Worm (Caenorhabditis elegans) whole organism, late embryonic: ENCODE results near the gene ttc-36.
A peak's percentile ranks its signal among the peaks of the same experiment; 100 is the strongest.

Experiments
- F13H6.1 ChIP-seq: sonication (generic microtip); optimal IDR thresholded peaks from 2 replicates; lab custom pipeline; 2016; ENCODE audit warnings: missing genetic modification characterization, missing compliant biosample characterization
- T23F11.4 ChIP-seq: fragments of 200-800 bp; sonication (Bioruptor generic); optimal IDR thresholded peaks from 2 replicates; lab custom pipeline; 2018; ENCODE audit warnings: mild to moderate bottlenecking, missing genetic modification characterization, missing compliant biosample characterization
- ama-1 ChIP-seq: fragments of 150-350 bp; optimal IDR thresholded peaks from 2 replicates; lab custom pipeline; 2014
- ceh-18 ChIP-seq: sonication (generic microtip); optimal IDR thresholded peaks from 2 replicates; lab custom pipeline; 2016; ENCODE audit warnings: missing genetic modification characterization, missing compliant biosample characterization
- ceh-19 ChIP-seq: fragments of 200-800 bp; sonication (Bioruptor generic); optimal IDR thresholded peaks from 2 replicates; lab custom pipeline; 2018; ENCODE audit warnings: mild to moderate bottlenecking, missing genetic modification characterization, missing compliant biosample characterization
- ceh-2 ChIP-seq: sonication (generic microtip); optimal IDR thresholded peaks from 2 replicates; lab custom pipeline; 2016; ENCODE audit warnings: missing genotype, missing genetic modification characterization, missing compliant biosample characterization
- ceh-31 ChIP-seq: sonication (generic microtip); optimal IDR thresholded peaks from 2 replicates; lab custom pipeline; 2016; ENCODE audit warnings: missing genetic modification characterization, missing compliant biosample characterization
- ceh-34 ChIP-seq: sonication (generic microtip); optimal IDR thresholded peaks from 2 replicates; lab custom pipeline; 2016; ENCODE audit warnings: mild to moderate bottlenecking, missing genetic modification characterization, missing compliant biosample characterization
- ceh-45 ChIP-seq: fragments of 200-800 bp; sonication (Bioruptor generic); IDR thresholded peaks from 2 replicates; pipeline ENCODE4 v1.3.6; 2022; ENCODE audit warnings: missing genetic modification reagents, missing genetic modification characterization, missing compliant biosample characterization
- ceh-6 ChIP-seq: fragments of 200-800 bp; sonication (Bioruptor generic); optimal IDR thresholded peaks from 2 replicates; lab custom pipeline; 2018; ENCODE audit warnings: mild to moderate bottlenecking, missing genetic modification characterization, missing compliant biosample characterization
- ceh-9 ChIP-seq: sonication (generic microtip); optimal IDR thresholded peaks from 2 replicates; lab custom pipeline; 2016; ENCODE audit warnings: mild to moderate bottlenecking, missing genetic modification characterization, inconsistent platforms, missing compliant biosample characterization
- dve-1 ChIP-seq: sonication (generic microtip); optimal IDR thresholded peaks from 2 replicates; lab custom pipeline; 2017; ENCODE audit warnings: antibody characterized with exemption, mild to moderate bottlenecking, missing genetic modification characterization, missing compliant biosample characterization
- elt-2 ChIP-seq: sonication (generic microtip); optimal IDR thresholded peaks from 2 replicates; lab custom pipeline; 2016; ENCODE audit warnings: missing genetic modification reagents, missing genetic modification characterization, missing compliant biosample characterization
- eyg-1 ChIP-seq: sonication (generic microtip); optimal IDR thresholded peaks from 2 replicates; lab custom pipeline; 2016; ENCODE audit warnings: missing genotype, missing genetic modification characterization, missing compliant biosample characterization
- gmeb-2 ChIP-seq: sonication (generic microtip); optimal IDR thresholded peaks from 2 replicates; lab custom pipeline; 2016; ENCODE audit warnings: missing genetic modification characterization, inconsistent platforms, missing compliant biosample characterization
- hlh-13 ChIP-seq: fragments of 200-800 bp; sonication (Bioruptor generic); optimal IDR thresholded peaks from 2 replicates; lab custom pipeline; 2018; ENCODE audit warnings: mild to moderate bottlenecking, missing genetic modification characterization, missing compliant biosample characterization
- hlh-15 ChIP-seq: sonication (generic microtip); optimal IDR thresholded peaks from 2 replicates; lab custom pipeline; 2016; ENCODE audit warnings: missing genetic modification characterization, missing compliant biosample characterization
- hlh-30 ChIP-seq: sonication (generic microtip); optimal IDR thresholded peaks from 2 replicates; lab custom pipeline; 2017; ENCODE audit warnings: antibody characterized with exemption, missing genetic modification characterization, missing compliant biosample characterization; ENCODE audit not compliant: insufficient read depth
- hlh-6 ChIP-seq: sonication (generic microtip); optimal IDR thresholded peaks from 2 replicates; lab custom pipeline; 2016; ENCODE audit warnings: missing genotype, missing genetic modification characterization, missing compliant biosample characterization
- hlh-8 ChIP-seq: sonication (generic microtip); optimal IDR thresholded peaks from 2 replicates; lab custom pipeline; 2016; ENCODE audit warnings: missing genotype, missing genetic modification characterization, missing compliant biosample characterization
- lin-11 ChIP-seq: fragments of 200-800 bp; sonication (Bioruptor generic); optimal IDR thresholded peaks from 2 replicates; lab custom pipeline; 2018; ENCODE audit warnings: mild to moderate bottlenecking, missing genetic modification characterization, missing compliant biosample characterization
- npax-4 ChIP-seq: sonication (generic microtip); optimal IDR thresholded peaks from 2 replicates; lab custom pipeline; 2016; ENCODE audit warnings: missing genetic modification characterization, missing compliant biosample characterization
- odd-2 ChIP-seq: sonication (generic microtip); optimal IDR thresholded peaks from 2 replicates; lab custom pipeline; 2017; ENCODE audit warnings: antibody characterized with exemption, mild to moderate bottlenecking, missing genetic modification characterization, missing compliant biosample characterization
- pag-3 ChIP-seq: sonication (generic microtip); optimal IDR thresholded peaks from 2 replicates; lab custom pipeline; 2016; ENCODE audit warnings: missing compliant biosample characterization, missing genetic modification characterization, borderline replicate concordance
- pha-2 ChIP-seq: sonication (generic microtip); optimal IDR thresholded peaks from 2 replicates; lab custom pipeline; 2017; ENCODE audit warnings: mild to moderate bottlenecking, missing genetic modification characterization, missing compliant biosample characterization
- pqm-1 ChIP-seq: sonication (generic microtip); optimal IDR thresholded peaks from 2 replicates; lab custom pipeline; 2016; ENCODE audit warnings: missing genetic modification characterization, missing compliant biosample characterization
- pros-1 ChIP-seq: fragments of 150-350 bp; optimal IDR thresholded peaks from 2 replicates; lab custom pipeline; 2014; ENCODE audit warnings: missing biosample characterization, missing genetic modification reagents, missing genetic modification characterization
- rnt-1 ChIP-seq: sonication (generic microtip); optimal IDR thresholded peaks from 2 replicates; lab custom pipeline; 2016; ENCODE audit warnings: missing genetic modification characterization, missing compliant biosample characterization
- sdc-2 ChIP-seq: sonication (generic microtip); optimal IDR thresholded peaks from 2 replicates; lab custom pipeline; 2016; ENCODE audit warnings: missing genotype, missing genetic modification characterization, missing compliant biosample characterization
- sox-2 ChIP-seq: fragments of 200-800 bp; sonication (Bioruptor generic); IDR thresholded peaks from 2 replicates; pipeline ENCODE4 v1.3.6; 2022; ENCODE audit warnings: missing genetic modification reagents, missing genetic modification characterization, missing compliant biosample characterization
- sox-4 ChIP-seq: sonication (generic microtip); optimal IDR thresholded peaks from 2 replicates; lab custom pipeline; 2017; ENCODE audit warnings: mild to moderate bottlenecking, missing genetic modification characterization, inconsistent platforms, missing compliant biosample characterization
- tbx-2 ChIP-seq: sonication (generic microtip); optimal IDR thresholded peaks from 2 replicates; lab custom pipeline; 2016; ENCODE audit warnings: missing genetic modification characterization, missing compliant biosample characterization
- tbx-7 ChIP-seq: sonication (generic microtip); optimal IDR thresholded peaks from 2 replicates; lab custom pipeline; 2016; ENCODE audit warnings: missing genotype, missing genetic modification characterization, missing compliant biosample characterization
- ttx-3 ChIP-seq: sonication (generic microtip); optimal IDR thresholded peaks from 2 replicates; lab custom pipeline; 2016; ENCODE audit warnings: missing genetic modification reagents, missing genetic modification characterization, missing compliant biosample characterization
- unc-3 ChIP-seq, 2 experiments: fragments of 200-800 bp in 1 of 2; sonication (Bioruptor generic) in 1 of 2; sonication (generic microtip) in 1 of 2; conservative IDR thresholded peaks in 1 of 2; optimal IDR thresholded peaks in 1 of 2; 2 replicates each; pipeline versions ENCODE4 v1.3.6 to Lab custom; 2016 to 2022; ENCODE audit warnings: missing compliant biosample characterization in 2 of 2, missing genetic modification characterization in 2 of 2, missing genetic modification reagents in 1 of 2
- unc-42 ChIP-seq: sonication (generic microtip); optimal IDR thresholded peaks from 2 replicates; lab custom pipeline; 2016; ENCODE audit warnings: missing genotype, missing genetic modification characterization, missing compliant biosample characterization
- unc-55 ChIP-seq: sonication (generic microtip); optimal IDR thresholded peaks from 2 replicates; lab custom pipeline; 2017; ENCODE audit warnings: missing biosample characterization, missing genetic modification reagents, missing genetic modification characterization
- zip-5 ChIP-seq: sonication (generic microtip); optimal IDR thresholded peaks from 2 replicates; lab custom pipeline; 2016; ENCODE audit warnings: missing genetic modification characterization, missing compliant biosample characterization

ttc-36 gene

DNA sequence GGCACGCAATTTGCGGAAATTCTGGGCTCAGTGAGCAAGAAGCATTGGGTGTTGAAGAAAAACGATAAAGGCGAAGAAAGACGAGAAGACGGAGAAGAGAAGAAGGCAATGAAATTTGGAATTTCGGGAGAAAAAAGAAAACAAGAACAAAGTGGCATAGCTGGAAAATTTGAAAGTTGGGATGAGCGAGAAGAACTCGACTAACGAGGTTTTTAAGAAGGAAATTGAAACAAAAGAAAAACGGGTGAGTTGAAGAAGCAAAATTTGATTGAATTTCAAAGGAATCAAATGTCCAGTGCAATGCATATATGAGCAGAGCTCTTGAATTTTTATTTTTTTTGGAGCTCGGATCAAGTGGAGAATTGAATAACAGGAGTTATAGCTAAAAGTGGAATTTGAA is 8.2 kb upstream of the ttc-36 start:
- TF ChIP-seq ceh-6 (GFP tag; lab: Kevin White, UChicago) (no peak), elt-2 (no peak), tbx-7 (no peak), unc-42 (peak; percentile 91), unc-3 (GFP tag; conservative IDR thresholded peaks at IDR 0.05; lab: Robert Waterston, UW) (no peak), unc-3 (tag; optimal IDR thresholded peaks at IDR 0.05; lab: Kevin White, UChicago) (no peak), ceh-34 (tag; lab: Kevin White, UChicago) (no peak)

DNA sequence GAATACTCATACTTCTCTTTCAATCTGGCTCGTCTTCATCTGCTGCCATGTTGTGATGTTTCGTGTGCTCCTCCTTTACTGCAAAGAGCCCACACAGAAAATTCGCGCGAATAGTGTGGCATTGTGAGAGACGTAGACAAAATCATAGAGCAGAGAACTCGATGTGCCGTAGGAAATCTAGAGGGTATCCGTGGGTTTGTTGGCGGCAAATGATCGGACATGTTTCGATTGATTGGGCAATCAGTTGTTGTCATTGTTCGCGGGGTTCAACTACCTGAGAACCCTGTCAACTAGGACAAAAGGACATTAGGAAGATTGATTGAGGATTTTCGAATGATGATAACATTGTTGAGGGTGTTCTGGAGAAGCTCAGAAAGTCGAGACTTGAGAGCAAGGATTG is 4.9 kb upstream of the ttc-36 start:
- TF ChIP-seq sdc-2 (tag; lab: Kevin White, UChicago) (no peak), hlh-6 (tag; lab: Kevin White, UChicago) (no peak), hlh-30 (no peak), pros-1 (tag; lab: Kevin White, UChicago) (no peak), unc-55 (GFP tag; lab: Kevin White, UChicago) (peak; percentile 93), rnt-1 (tag; lab: Kevin White, UChicago) (peak; percentile 35), sox-2 (GFP tag; lab: Robert Waterston, UW) (no peak), hlh-15 (no peak)

DNA sequence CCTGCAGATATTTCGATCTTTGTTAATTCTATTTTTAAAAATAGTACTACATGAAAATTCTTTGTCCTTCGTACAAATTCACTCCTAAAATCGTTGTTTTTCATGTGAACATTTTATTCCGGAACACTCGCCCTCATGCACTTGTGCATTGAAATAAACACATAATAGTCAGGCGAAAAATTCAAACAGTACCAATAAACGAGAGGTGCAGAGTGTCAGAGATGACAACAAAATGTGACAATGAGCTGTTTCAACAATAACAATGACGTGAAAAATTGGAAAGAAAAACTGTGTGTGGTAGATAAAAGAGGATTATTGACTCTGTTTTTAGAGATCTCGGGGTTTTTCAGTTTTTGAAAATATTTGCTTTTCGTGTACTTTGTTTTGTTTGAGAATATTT is 1.8 kb upstream of the ttc-36 start, which contains the start of gene F52H3.6:
F52H3.6 (minus strand) TSS at position 228 of the 400 bp plus-strand sequence.
- TF ChIP-seq lin-11 = no peak
- TF ChIP-seq eyg-1 (tag; lab: Kevin White, UChicago) = no peak
- no peak for TF ChIP-seq dve-1
- TF ChIP-seq tbx-7 = no peak
- no peak for TF ChIP-seq ceh-2 (tag; lab: Kevin White, UChicago)
- TF ChIP-seq npax-4 = no peak
- no peak for TF ChIP-seq ceh-9
- no peak for TF ChIP-seq tbx-2 (tag; lab: Kevin White, UChicago)
- TF ChIP-seq ceh-34 (tag; lab: Kevin White, UChicago) = no peak
- TF ChIP-seq pag-3 (tag; lab: Kevin White, UChicago) = no peak
- TF ChIP-seq hlh-8 (tag; lab: Kevin White, UChicago) = no peak
- TF ChIP-seq pqm-1 = no peak
- TF ChIP-seq ceh-6 (GFP tag; lab: Kevin White, UChicago) = no peak
- no peak for TF ChIP-seq ttx-3 (tag; lab: Kevin White, UChicago)
- no peak for TF ChIP-seq odd-2 (tag; lab: Kevin White, UChicago)
- no peak for TF ChIP-seq hlh-13
- TF ChIP-seq hlh-6 (tag; lab: Kevin White, UChicago) = no peak
- TF ChIP-seq pha-2 = no peak

DNA sequence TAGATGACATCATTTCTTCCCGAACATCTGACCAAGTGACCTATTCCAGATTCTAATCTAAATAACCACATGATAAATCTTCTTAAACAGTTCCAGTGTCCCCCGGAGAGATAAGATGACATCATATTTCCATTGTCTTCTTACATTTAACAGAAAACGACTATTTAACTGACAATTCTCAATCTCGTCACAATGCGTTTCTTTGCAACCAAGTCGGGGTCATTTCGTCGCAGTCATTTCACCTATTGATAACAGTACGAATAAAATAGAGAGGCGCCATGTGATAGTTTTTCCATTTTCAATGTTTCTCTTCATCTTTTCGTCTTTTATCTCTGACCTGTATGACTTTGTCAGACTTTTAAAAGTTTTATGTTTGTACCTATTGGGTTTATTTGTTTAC is 946 bp upstream of the ttc-36 start:
- TF ChIP-seq eyg-1 (tag; lab: Kevin White, UChicago) (no peak), ceh-18 (no peak), sdc-2 (tag; lab: Kevin White, UChicago) (no peak), ceh-31 (no peak), npax-4 (no peak), ceh-6 (GFP tag; lab: Kevin White, UChicago) (no peak), ceh-19 (GFP tag; lab: Kevin White, UChicago) (no peak), tbx-2 (tag; lab: Kevin White, UChicago) (no peak), F13H6.1 (tag; lab: Kevin White, UChicago) (no peak), gmeb-2 (no peak), sox-4 (no peak), zip-5 (no peak), pha-2 (no peak), ceh-45 (GFP tag; lab: Robert Waterston, UW) (no peak), hlh-13 (no peak), ama-1 (no peak), T23F11.4 (no peak), hlh-8 (tag; lab: Kevin White, UChicago) (no peak)
